Worm (Caenorhabditis elegans) whole organism, late embryonic: ENCODE data around the gene C30B5.17.

Experiments
- C08G9.2 ChIP-seq: sonication (generic microtip); optimal IDR thresholded peaks from 2 replicates; lab custom pipeline; 2016; ENCODE audit warnings: mild to moderate bottlenecking, missing genetic modification characterization, moderate library complexity, missing compliant biosample characterization
- C38D4.7 ChIP-seq: fragments of 200-800 bp; sonication (Bioruptor generic); optimal IDR thresholded peaks from 2 replicates; lab custom pipeline; 2018; ENCODE audit warnings: mild to moderate bottlenecking, missing genetic modification characterization, moderate library complexity, missing compliant biosample characterization
- F13H6.1 ChIP-seq: sonication (generic microtip); optimal IDR thresholded peaks from 2 replicates; lab custom pipeline; 2016; ENCODE audit warnings: missing genetic modification characterization, missing compliant biosample characterization
- K02D7.2 ChIP-seq: sonication (generic microtip); optimal IDR thresholded peaks from 2 replicates; lab custom pipeline; 2017; ENCODE audit warnings: mild to moderate bottlenecking, missing genetic modification characterization, missing compliant biosample characterization
- Y22D7AL.16 ChIP-seq: sonication (generic microtip); optimal IDR thresholded peaks from 2 replicates; lab custom pipeline; 2016; ENCODE audit warnings: missing genetic modification characterization, missing compliant biosample characterization
- ahr-1 ChIP-seq: sonication (generic microtip); optimal IDR thresholded peaks from 2 replicates; lab custom pipeline; 2016; ENCODE audit warnings: missing genetic modification characterization, missing compliant biosample characterization
- ama-1 ChIP-seq: fragments of 150-350 bp; optimal IDR thresholded peaks from 2 replicates; lab custom pipeline; 2014
- ceh-14 ChIP-seq: sonication (generic microtip); optimal IDR thresholded peaks from 2 replicates; lab custom pipeline; 2016; ENCODE audit warnings: missing genotype, missing genetic modification characterization, missing compliant biosample characterization
- ceh-18 ChIP-seq: sonication (generic microtip); optimal IDR thresholded peaks from 2 replicates; lab custom pipeline; 2016; ENCODE audit warnings: missing genetic modification characterization, missing compliant biosample characterization
- ceh-2 ChIP-seq: sonication (generic microtip); optimal IDR thresholded peaks from 2 replicates; lab custom pipeline; 2016; ENCODE audit warnings: missing genotype, missing genetic modification characterization, missing compliant biosample characterization
- ceh-22 ChIP-seq: sonication (generic microtip); optimal IDR thresholded peaks from 2 replicates; lab custom pipeline; 2017; ENCODE audit warnings: missing biosample characterization, missing genetic modification characterization
- ceh-24 ChIP-seq: sonication (generic microtip); optimal IDR thresholded peaks from 2 replicates; lab custom pipeline; 2016; ENCODE audit warnings: mild to moderate bottlenecking, missing genetic modification characterization, missing compliant biosample characterization
- ceh-30 ChIP-seq: fragments of 150-350 bp; optimal IDR thresholded peaks from 2 replicates; lab custom pipeline; 2014; ENCODE audit warnings: missing biosample characterization, missing genetic modification characterization
- ceh-6 ChIP-seq: fragments of 200-800 bp; sonication (Bioruptor generic); optimal IDR thresholded peaks from 2 replicates; lab custom pipeline; 2018; ENCODE audit warnings: mild to moderate bottlenecking, missing genetic modification characterization, missing compliant biosample characterization
- ceh-9 ChIP-seq: sonication (generic microtip); optimal IDR thresholded peaks from 2 replicates; lab custom pipeline; 2016; ENCODE audit warnings: mild to moderate bottlenecking, missing genetic modification characterization, inconsistent platforms, missing compliant biosample characterization
- dve-1 ChIP-seq: sonication (generic microtip); optimal IDR thresholded peaks from 2 replicates; lab custom pipeline; 2017; ENCODE audit warnings: antibody characterized with exemption, mild to moderate bottlenecking, missing genetic modification characterization, missing compliant biosample characterization
- elt-4 ChIP-seq: sonication (generic microtip); optimal IDR thresholded peaks from 2 replicates; lab custom pipeline; 2016; ENCODE audit warnings: missing genetic modification characterization, missing compliant biosample characterization
- ets-4 ChIP-seq: sonication (generic microtip); optimal IDR thresholded peaks from 2 replicates; lab custom pipeline; 2016; ENCODE audit warnings: missing genetic modification characterization, missing compliant biosample characterization
- eyg-1 ChIP-seq: sonication (generic microtip); optimal IDR thresholded peaks from 2 replicates; lab custom pipeline; 2016; ENCODE audit warnings: missing genotype, missing genetic modification characterization, missing compliant biosample characterization
- fax-1 ChIP-seq: sonication (generic microtip); optimal IDR thresholded peaks from 2 replicates; lab custom pipeline; 2016; ENCODE audit warnings: missing genotype, missing genetic modification characterization, missing compliant biosample characterization
- fkh-10 ChIP-seq: fragments of 150-350 bp; optimal IDR thresholded peaks from 2 replicates; lab custom pipeline; 2014; ENCODE audit warnings: missing biosample characterization, missing genetic modification reagents, missing genetic modification characterization
- fkh-6 ChIP-seq: sonication (generic microtip); optimal IDR thresholded peaks from 2 replicates; lab custom pipeline; 2016; ENCODE audit warnings: missing genetic modification characterization, missing compliant biosample characterization
- hlh-13 ChIP-seq: fragments of 200-800 bp; sonication (Bioruptor generic); optimal IDR thresholded peaks from 2 replicates; lab custom pipeline; 2018; ENCODE audit warnings: mild to moderate bottlenecking, missing genetic modification characterization, missing compliant biosample characterization
- hlh-30 ChIP-seq: sonication (generic microtip); optimal IDR thresholded peaks from 2 replicates; lab custom pipeline; 2017; ENCODE audit warnings: antibody characterized with exemption, missing genetic modification characterization, missing compliant biosample characterization; ENCODE audit not compliant: insufficient read depth
- hlh-8 ChIP-seq: sonication (generic microtip); optimal IDR thresholded peaks from 2 replicates; lab custom pipeline; 2016; ENCODE audit warnings: missing genotype, missing genetic modification characterization, missing compliant biosample characterization
- lim-6 ChIP-seq: sonication (generic microtip); optimal IDR thresholded peaks from 2 replicates; lab custom pipeline; 2016; ENCODE audit warnings: missing genetic modification characterization, missing compliant biosample characterization
- madf-2 ChIP-seq: sonication (generic microtip); optimal IDR thresholded peaks from 2 replicates; lab custom pipeline; 2017; ENCODE audit warnings: missing genetic modification characterization, missing compliant biosample characterization
- nfya-1 ChIP-seq: sonication (generic microtip); optimal IDR thresholded peaks from 2 replicates; lab custom pipeline; 2017; ENCODE audit warnings: missing genetic modification characterization, mild to moderate bottlenecking, missing compliant biosample characterization, antibody characterized with exemption, moderate library complexity
- npax-4 ChIP-seq: sonication (generic microtip); optimal IDR thresholded peaks from 2 replicates; lab custom pipeline; 2016; ENCODE audit warnings: missing genetic modification characterization, missing compliant biosample characterization
- pag-3 ChIP-seq: sonication (generic microtip); optimal IDR thresholded peaks from 2 replicates; lab custom pipeline; 2016; ENCODE audit warnings: missing compliant biosample characterization, missing genetic modification characterization, borderline replicate concordance
- pat-9 ChIP-seq: fragments of 200-800 bp; sonication (Bioruptor generic); optimal IDR thresholded peaks from 2 replicates; lab custom pipeline; 2018; ENCODE audit warnings: mild to moderate bottlenecking, missing genetic modification characterization, moderate library complexity, missing compliant biosample characterization
- pax-1 ChIP-seq: fragments of 150-350 bp; optimal IDR thresholded peaks from 2 replicates; lab custom pipeline; 2014; ENCODE audit warnings: missing biosample characterization, missing genetic modification characterization
- pha-2 ChIP-seq: sonication (generic microtip); optimal IDR thresholded peaks from 2 replicates; lab custom pipeline; 2017; ENCODE audit warnings: mild to moderate bottlenecking, missing genetic modification characterization, missing compliant biosample characterization
- pros-1 ChIP-seq: fragments of 150-350 bp; optimal IDR thresholded peaks from 2 replicates; lab custom pipeline; 2014; ENCODE audit warnings: missing biosample characterization, missing genetic modification reagents, missing genetic modification characterization
- ref-2 ChIP-seq: sonication (generic microtip); optimal IDR thresholded peaks from 2 replicates; lab custom pipeline; 2016; ENCODE audit warnings: missing genetic modification characterization, missing compliant biosample characterization
- rnt-1 ChIP-seq: sonication (generic microtip); optimal IDR thresholded peaks from 2 replicates; lab custom pipeline; 2016; ENCODE audit warnings: missing genetic modification characterization, missing compliant biosample characterization
- sdc-2 ChIP-seq: sonication (generic microtip); optimal IDR thresholded peaks from 2 replicates; lab custom pipeline; 2016; ENCODE audit warnings: missing genotype, missing genetic modification characterization, missing compliant biosample characterization
- sox-2 ChIP-seq: fragments of 200-800 bp; sonication (Bioruptor generic); IDR thresholded peaks from 2 replicates; pipeline ENCODE4 v1.3.6; 2022; ENCODE audit warnings: missing genetic modification reagents, missing genetic modification characterization, missing compliant biosample characterization
- sox-4 ChIP-seq: sonication (generic microtip); optimal IDR thresholded peaks from 2 replicates; lab custom pipeline; 2017; ENCODE audit warnings: mild to moderate bottlenecking, missing genetic modification characterization, inconsistent platforms, missing compliant biosample characterization
- syd-9 ChIP-seq: sonication (generic microtip); optimal IDR thresholded peaks from 2 replicates; lab custom pipeline; 2016; ENCODE audit warnings: mild to moderate bottlenecking, missing genetic modification characterization, moderate library complexity, missing compliant biosample characterization
- tbx-2 ChIP-seq: sonication (generic microtip); optimal IDR thresholded peaks from 2 replicates; lab custom pipeline; 2016; ENCODE audit warnings: missing genetic modification characterization, missing compliant biosample characterization
- tbx-7 ChIP-seq: sonication (generic microtip); optimal IDR thresholded peaks from 2 replicates; lab custom pipeline; 2016; ENCODE audit warnings: missing genotype, missing genetic modification characterization, missing compliant biosample characterization
- ttx-3 ChIP-seq: sonication (generic microtip); optimal IDR thresholded peaks from 2 replicates; lab custom pipeline; 2016; ENCODE audit warnings: missing genetic modification reagents, missing genetic modification characterization, missing compliant biosample characterization
- unc-3 ChIP-seq, 2 experiments: fragments of 200-800 bp in 1 of 2; sonication (Bioruptor generic) in 1 of 2; sonication (generic microtip) in 1 of 2; conservative IDR thresholded peaks in 1 of 2; optimal IDR thresholded peaks in 1 of 2; 2 replicates each; pipeline versions ENCODE4 v1.3.6 to Lab custom; 2016 to 2022; ENCODE audit warnings: missing compliant biosample characterization in 2 of 2, missing genetic modification characterization in 2 of 2, missing genetic modification reagents in 1 of 2
- unc-42 ChIP-seq: sonication (generic microtip); optimal IDR thresholded peaks from 2 replicates; lab custom pipeline; 2016; ENCODE audit warnings: missing genotype, missing genetic modification characterization, missing compliant biosample characterization
- unc-55 ChIP-seq: sonication (generic microtip); optimal IDR thresholded peaks from 2 replicates; lab custom pipeline; 2017; ENCODE audit warnings: missing biosample characterization, missing genetic modification reagents, missing genetic modification characterization
- unc-86 ChIP-seq: sonication (generic microtip); optimal IDR thresholded peaks from 2 replicates; lab custom pipeline; 2016; ENCODE audit warnings: missing genetic modification characterization, missing compliant biosample characterization
- zip-5 ChIP-seq: sonication (generic microtip); optimal IDR thresholded peaks from 2 replicates; lab custom pipeline; 2016; ENCODE audit warnings: missing genetic modification characterization, missing compliant biosample characterization
- ztf-16 ChIP-seq: sonication (generic microtip); optimal IDR thresholded peaks from 2 replicates; lab custom pipeline; 2017; ENCODE audit warnings: missing genetic modification characterization, missing compliant biosample characterization

Gene C30B5.17

DNA sequence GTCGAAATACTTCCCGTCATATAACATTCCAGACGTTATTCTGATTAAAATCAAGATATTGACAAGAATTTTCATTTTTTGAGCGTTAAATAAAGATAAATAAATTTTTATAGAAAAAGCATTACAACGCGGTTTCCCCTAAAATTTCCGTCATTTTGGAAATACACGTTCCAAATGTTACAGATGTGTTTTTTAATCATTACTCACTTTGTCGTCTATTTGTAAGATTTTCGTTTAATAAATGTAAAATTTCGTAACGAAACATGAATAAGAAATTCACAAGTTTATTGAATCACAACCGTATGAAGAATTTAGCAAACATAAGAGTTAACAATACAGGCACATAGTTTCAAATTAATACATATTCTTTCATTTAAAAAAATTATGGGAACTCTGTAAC is at the start of gene C30B5.17:
TSS of gene C30B5.17 (minus strand) at position 101 of the 400 bp plus-strand sequence.
- TF ChIP-seq C38D4.7 (GFP tag; lab: Kevin White, UChicago) (no peak), syd-9 (no peak), nfya-1 (tag; lab: Kevin White, UChicago) (no peak), madf-2 (no peak), sdc-2 (tag; lab: Kevin White, UChicago) (no peak), ceh-9 (no peak), unc-42 (no peak), ztf-16 (tag; lab: Kevin White, UChicago) (no peak), ama-1 (lab: Kevin White, UChicago) (no peak), unc-55 (GFP tag; lab: Kevin White, UChicago) (no peak), ceh-30 (tag; lab: Kevin White, UChicago) (no peak), ttx-3 (tag; lab: Kevin White, UChicago) (no peak), elt-4 (tag; lab: Kevin White, UChicago) (no peak)

ce11 chrII:6250782-6251461 is 48.1 kb upstream of the C30B5.17 start, which contains the start of gene phb-2:
Gene phb-2 (plus strand): TSS chrII:6251411.
- TF ChIP-seq ztf-16 (tag; lab: Kevin White, UChicago) = no peak
- TF ChIP-seq C08G9.2 (tag; lab: Kevin White, UChicago) = no peak
- no peak for TF ChIP-seq hlh-13 (GFP tag; lab: Kevin White, UChicago)
- TF ChIP-seq lim-6 (tag; lab: Kevin White, UChicago) = no peak
- no peak for TF ChIP-seq ceh-30 (tag; lab: Kevin White, UChicago)
- TF ChIP-seq unc-86 (tag; lab: Kevin White, UChicago) = no peak
- peak; percentile 23 for TF ChIP-seq ref-2 (tag; lab: Kevin White, UChicago)
- no peak for TF ChIP-seq K02D7.2 (tag; lab: Kevin White, UChicago)
- peak; percentile 33 for TF ChIP-seq pros-1 (tag; lab: Kevin White, UChicago)
- no peak for TF ChIP-seq elt-4 (tag; lab: Kevin White, UChicago)
- no peak for TF ChIP-seq fax-1 (tag; lab: Kevin White, UChicago)
- no peak for TF ChIP-seq C38D4.7 (GFP tag; lab: Kevin White, UChicago)
- peak; percentile 9 for TF ChIP-seq rnt-1 (tag; lab: Kevin White, UChicago)
- peak; percentile 31 for TF ChIP-seq tbx-2 (tag; lab: Kevin White, UChicago)
- TF ChIP-seq pha-2 (tag; lab: Kevin White, UChicago) = no peak
- TF ChIP-seq hlh-8 (tag; lab: Kevin White, UChicago) = no peak
- no peak for TF ChIP-seq npax-4 (tag; lab: Kevin White, UChicago)
- TF ChIP-seq pat-9 (tag; lab: Kevin White, UChicago) = no peak
- no peak for TF ChIP-seq fkh-6 (tag; lab: Kevin White, UChicago)
- no peak for TF ChIP-seq sdc-2 (tag; lab: Kevin White, UChicago)
- no peak for TF ChIP-seq ceh-14 (tag; lab: Kevin White, UChicago)
- TF ChIP-seq tbx-7 = no peak
- TF ChIP-seq ahr-1 = no peak
- no peak for TF ChIP-seq eyg-1 (tag; lab: Kevin White, UChicago)
- no peak for TF ChIP-seq fkh-10 (GFP tag; lab: Kevin White, UChicago)
- peak; percentile 30 for TF ChIP-seq ets-4 (tag; lab: Kevin White, UChicago)
- no peak for TF ChIP-seq ttx-3 (tag; lab: Kevin White, UChicago)
- no peak for TF ChIP-seq zip-5 (tag; lab: Kevin White, UChicago)
- peak; percentile 80 for TF ChIP-seq nfya-1 (tag; lab: Kevin White, UChicago)
- TF ChIP-seq pax-1 (tag; lab: Kevin White, UChicago) = no peak
- no peak for TF ChIP-seq sox-2 (GFP tag; lab: Robert Waterston, UW)
- no peak for TF ChIP-seq ceh-6 (GFP tag; lab: Kevin White, UChicago)
- TF ChIP-seq ceh-24 (tag; lab: Kevin White, UChicago) = no peak
- no peak for TF ChIP-seq ceh-22
- TF ChIP-seq F13H6.1 = no peak
- peak; percentile 54 for TF ChIP-seq hlh-30 (tag; lab: Kevin White, UChicago)
- TF ChIP-seq ceh-18 (tag; lab: Kevin White, UChicago) = peak; percentile 48
- no peak for TF ChIP-seq unc-3 (GFP tag; conservative IDR thresholded peaks at IDR 0.05; lab: Robert Waterston, UW)
- TF ChIP-seq unc-3 (tag; optimal IDR thresholded peaks at IDR 0.05; lab: Kevin White, UChicago) = no peak
- TF ChIP-seq sox-4 (tag; lab: Kevin White, UChicago) = no peak
- TF ChIP-seq ceh-2 (tag; lab: Kevin White, UChicago) = no peak
- peak; percentile 14 for TF ChIP-seq unc-42
- no peak for TF ChIP-seq Y22D7AL.16
- no peak for TF ChIP-seq pag-3 (tag; lab: Kevin White, UChicago)
- peak; percentile 68 for TF ChIP-seq dve-1
